Fruit fly (Drosophila melanogaster) whole organism, embryonic: Measurements from ENCODE around the gene sll.

Source experiments
- Asciz ChIP-seq: fragments of 200-800 bp; sonication (Bioruptor generic); optimal IDR thresholded peaks from 2 replicates; lab custom pipeline; 2017; ENCODE audit warnings: missing biosample characterization, mild to moderate bottlenecking, missing genetic modification characterization, missing genetic modification reagents
- B-H1 ChIP-seq: fragments of 200-800 bp; sonication (Bioruptor generic); IDR thresholded peaks from 3 replicates; pipeline ENCODE4 v1.3.6; 2022; ENCODE audit warnings: missing biosample characterization, missing genetic modification characterization
- BEAF-32 ChIP-seq: fragments of 200-800 bp; sonication (Bioruptor generic); optimal IDR thresholded peaks from 3 replicates; lab custom pipeline; 2017; ENCODE audit warnings: missing biosample characterization, missing genetic modification characterization, mild to moderate bottlenecking, moderate library complexity, missing genetic modification reagents
- CG10543 ChIP-seq: fragments of 200-800 bp; sonication (Bioruptor generic); optimal IDR thresholded peaks from 3 replicates; lab custom pipeline; 2017; ENCODE audit warnings: missing biosample characterization, mild to moderate bottlenecking, missing genetic modification characterization, moderate library complexity
- CG11093 ChIP-seq: fragments of 200-800 bp; sonication (Bioruptor generic); IDR thresholded peaks from 3 replicates; pipeline ENCODE4 v1.3.6; 2022; ENCODE audit warnings: missing biosample characterization, missing genetic modification characterization
- CG12219 ChIP-seq: fragments of 200-800 bp; sonication (Bioruptor generic); optimal IDR thresholded peaks from 3 replicates; lab custom pipeline; 2018; ENCODE audit warnings: missing biosample characterization, mild to moderate bottlenecking, missing genetic modification characterization
- CG16779 ChIP-seq: fragments of 200-800 bp; sonication (Bioruptor generic); IDR thresholded peaks from 2 replicates; pipeline ENCODE4 v1.3.6; 2022; ENCODE audit warnings: missing biosample characterization, missing genetic modification characterization
- CG17361 ChIP-seq: fragments of 200-800 bp; sonication (Bioruptor generic); IDR thresholded peaks from 3 replicates; pipeline ENCODE4 v1.3.6; 2022; ENCODE audit warnings: missing biosample characterization, missing genetic modification characterization
- CG18476 ChIP-seq: fragments of 200-800 bp; sonication (Bioruptor generic); optimal IDR thresholded peaks from 2 replicates; lab custom pipeline; 2016; ENCODE audit warnings: missing biosample characterization, mild to moderate bottlenecking, missing genetic modification characterization
- CG18764 ChIP-seq: fragments of 200-800 bp; sonication (Bioruptor generic); optimal IDR thresholded peaks from 3 replicates; lab custom pipeline; 2016; ENCODE audit warnings: missing biosample characterization, missing genetic modification characterization
- CG32532 ChIP-seq: fragments of 200-800 bp; sonication (Bioruptor generic); IDR thresholded peaks from 2 replicates; pipeline ENCODE4 v1.3.6; 2022; ENCODE audit warnings: missing biosample characterization, missing genetic modification characterization
- CG3838 ChIP-seq: fragments of 200-800 bp; sonication (Bioruptor generic); optimal IDR thresholded peaks from 3 replicates; lab custom pipeline; 2016; ENCODE audit warnings: missing biosample characterization, missing genetic modification characterization
- CG4328 ChIP-seq: fragments of 200-800 bp; sonication (Bioruptor generic); optimal IDR thresholded peaks from 3 replicates; lab custom pipeline; 2017; ENCODE audit warnings: missing biosample characterization, missing genetic modification reagents, missing genetic modification characterization
- CG4424 ChIP-seq: fragments of 200-800 bp; sonication (Bioruptor generic); optimal IDR thresholded peaks from 3 replicates; lab custom pipeline; 2016; ENCODE audit warnings: missing biosample characterization, missing genetic modification characterization
- CG5953 ChIP-seq: fragments of 200-800 bp; sonication (Bioruptor generic); IDR thresholded peaks from 2 replicates; pipeline ENCODE4 v1.3.6; 2022; ENCODE audit warnings: missing biosample characterization, missing genetic modification characterization
- CG6175 ChIP-seq: fragments of 200-800 bp; sonication (Bioruptor generic); IDR thresholded peaks from 3 replicates; pipeline ENCODE4 v1.3.6; 2022; ENCODE audit warnings: missing biosample characterization, missing genetic modification characterization
- CG6654 ChIP-seq: fragments of 200-800 bp; sonication (Bioruptor generic); optimal IDR thresholded peaks from 2 replicates; lab custom pipeline; 2017; ENCODE audit warnings: missing biosample characterization, mild to moderate bottlenecking, missing genetic modification characterization
- CG7271 ChIP-seq: fragments of 200-800 bp; sonication (Bioruptor generic); optimal IDR thresholded peaks from 2 replicates; lab custom pipeline; 2018; ENCODE audit warnings: missing biosample characterization, mild to moderate bottlenecking, missing genetic modification characterization, moderate library complexity
- CG8290 ChIP-seq, 3 experiments: fragments of 200-800 bp; sonication (Bioruptor generic); optimal IDR thresholded peaks; 2 replicates each; lab custom pipeline; 2016 to 2019; ENCODE audit warnings: missing biosample characterization in 3 of 3, missing genetic modification characterization in 3 of 3, mild to moderate bottlenecking in 2 of 3, moderate library complexity in 1 of 3
- CG8944 ChIP-seq: fragments of 200-800 bp; sonication (Bioruptor generic); optimal IDR thresholded peaks from 3 replicates; lab custom pipeline; 2016; ENCODE audit warnings: missing biosample characterization, missing genetic modification characterization
- CG9817 ChIP-seq: fragments of 200-800 bp; sonication (Bioruptor generic); optimal IDR thresholded peaks from 2 replicates; lab custom pipeline; 2018; ENCODE audit warnings: missing biosample characterization, mild to moderate bottlenecking, missing genetic modification characterization, moderate library complexity
- CHES-1-like ChIP-seq: fragments of 200-800 bp; sonication (Bioruptor generic); optimal IDR thresholded peaks from 2 replicates; lab custom pipeline; 2016; ENCODE audit warnings: missing biosample characterization, missing genetic modification characterization
- CkIIα-i1 ChIP-seq: fragments of 200-800 bp; sonication (Bioruptor generic); IDR thresholded peaks from 2 replicates; pipeline ENCODE4 v1.3.6; 2022; ENCODE audit warnings: missing biosample characterization, missing genetic modification characterization
- Dfd ChIP-seq, 2 experiments: fragments of >200 bp; optimal IDR thresholded peaks; 2 replicates each; lab custom pipeline; 2017; ENCODE audit warnings: missing biosample characterization in 2 of 2, missing genetic modification characterization in 2 of 2
- Doc2 ChIP-seq: fragments of 200-800 bp; sonication (Bioruptor generic); IDR thresholded peaks from 2 replicates; pipeline ENCODE4 v1.3.6; 2022; ENCODE audit warnings: missing biosample characterization, missing genetic modification characterization
- Fer1 ChIP-seq: fragments of 200-800 bp; sonication (Bioruptor generic); optimal IDR thresholded peaks from 2 replicates; lab custom pipeline; 2017; ENCODE audit warnings: missing biosample characterization, mild to moderate bottlenecking, missing genetic modification characterization
- HmgD ChIP-seq: fragments of 200-800 bp; sonication (Bioruptor generic); optimal IDR thresholded peaks from 3 replicates; lab custom pipeline; 2016; ENCODE audit warnings: missing biosample characterization, missing genetic modification characterization
- Hr78 ChIP-seq, 2 experiments: fragments of 200-800 bp in 1 of 2; fragments of >200 bp in 1 of 2; sonication (Bioruptor generic) in 1 of 2; optimal IDR thresholded peaks; 2 replicates each; lab custom pipeline; 2017 to 2019; ENCODE audit warnings: missing biosample characterization in 2 of 2, missing genetic modification characterization in 2 of 2, mild to moderate bottlenecking in 1 of 2, moderate library complexity in 1 of 2
- Hsf ChIP-seq: fragments of 200-800 bp; sonication (Bioruptor generic); optimal IDR thresholded peaks from 3 replicates; lab custom pipeline; 2016; ENCODE audit warnings: missing biosample characterization, missing genetic modification characterization
- Jarid2 ChIP-seq: fragments of 200-800 bp; sonication (Bioruptor generic); optimal IDR thresholded peaks from 3 replicates; lab custom pipeline; 2017; ENCODE audit warnings: mild to moderate bottlenecking, missing biosample characterization, missing genetic modification reagents, missing genetic modification characterization
- Scr ChIP-seq: fragments of 200-800 bp; sonication (Bioruptor generic); IDR thresholded peaks from 2 replicates; pipeline ENCODE4 v1.3.6; 2022; ENCODE audit warnings: missing biosample characterization, missing genetic modification characterization; ENCODE audit not compliant: partially characterized antibody
- Six4 ChIP-seq: fragments of 200-800 bp; sonication (Bioruptor generic); optimal IDR thresholded peaks from 2 replicates; lab custom pipeline; 2016; ENCODE audit warnings: missing biosample characterization, missing genetic modification characterization
- Sox100B ChIP-seq: fragments of 200-800 bp; sonication (Bioruptor generic); optimal IDR thresholded peaks from 3 replicates; lab custom pipeline; 2018; ENCODE audit warnings: missing biosample characterization, mild to moderate bottlenecking, missing genetic modification characterization
- Sry-δ ChIP-seq: fragments of 200-800 bp; sonication (Bioruptor generic); optimal IDR thresholded peaks from 2 replicates; lab custom pipeline; 2016; ENCODE audit warnings: missing biosample characterization, missing genetic modification characterization
- Ssrp ChIP-seq: fragments of 200-800 bp; sonication (Bioruptor generic); optimal IDR thresholded peaks from 2 replicates; lab custom pipeline; 2018; ENCODE audit warnings: missing biosample characterization, mild to moderate bottlenecking, missing genetic modification characterization, moderate library complexity
- az2 ChIP-seq: fragments of 200-800 bp; sonication (Bioruptor generic); optimal IDR thresholded peaks from 3 replicates; lab custom pipeline; 2016; ENCODE audit warnings: missing biosample characterization, missing genetic modification characterization
- cg ChIP-seq: fragments of 200-800 bp; sonication (Bioruptor generic); optimal IDR thresholded peaks from 3 replicates; lab custom pipeline; 2019; ENCODE audit warnings: missing biosample characterization, mild to moderate bottlenecking, missing genetic modification characterization, moderate library complexity
- chif ChIP-seq, 2 experiments: fragments of 200-800 bp; sonication (Bioruptor generic); optimal IDR thresholded peaks; 3 replicates each; lab custom pipeline; 2016; ENCODE audit warnings: missing biosample characterization in 2 of 2, missing genetic modification characterization in 2 of 2
- croc ChIP-seq: fragments of 200-800 bp; sonication (Bioruptor generic); conservative IDR thresholded peaks from 3 replicates; pipeline ENCODE4 v1.3.6; 2022; ENCODE audit warnings: missing biosample characterization, missing genetic modification characterization
- phol ChIP-seq: fragments of 200-800 bp; sonication (Bioruptor generic); optimal IDR thresholded peaks from 3 replicates; lab custom pipeline; 2018; ENCODE audit warnings: missing biosample characterization, mild to moderate bottlenecking, missing genetic modification characterization, moderate library complexity
- sc ChIP-seq, 3 experiments: fragments of >200 bp in 2 of 3; fragments of 200-800 bp in 1 of 3; sonication (Bioruptor generic) in 1 of 3; optimal IDR thresholded peaks; 2 replicates in 2 of 3; 3 replicates in 1 of 3; lab custom pipeline; 2017; ENCODE audit warnings: mild to moderate bottlenecking in 1 of 3, missing biosample characterization in 1 of 3, missing genetic modification characterization in 1 of 3, missing genetic modification reagents in 1 of 3
- seq ChIP-seq: fragments of 200-800 bp; sonication (Bioruptor generic); IDR thresholded peaks from 2 replicates; pipeline ENCODE4 v1.3.6; 2022; ENCODE audit warnings: missing biosample characterization, missing genetic modification characterization
- sima ChIP-seq: fragments of 200-800 bp; sonication (Bioruptor generic); optimal IDR thresholded peaks from 2 replicates; lab custom pipeline; 2016; ENCODE audit warnings: missing biosample characterization, missing genetic modification characterization
- sisA ChIP-seq: fragments of 200-800 bp; sonication (Bioruptor generic); IDR thresholded peaks from 2 replicates; pipeline ENCODE4 v1.3.6; 2022; ENCODE audit warnings: missing biosample characterization, missing genetic modification characterization
- slou ChIP-seq: fragments of 200-800 bp; sonication (Bioruptor generic); optimal IDR thresholded peaks from 3 replicates; lab custom pipeline; 2016; ENCODE audit warnings: missing biosample characterization, missing genetic modification characterization
- unc-4 ChIP-seq: fragments of 200-800 bp; sonication (Bioruptor generic); IDR thresholded peaks from 2 replicates; pipeline ENCODE4 v1.3.6; 2022; ENCODE audit warnings: missing biosample characterization, missing genetic modification characterization; ENCODE audit not compliant: partially characterized antibody
- vvl ChIP-seq: fragments of 200-800 bp; sonication (Bioruptor generic); IDR thresholded peaks from 2 replicates; pipeline ENCODE4 v1.3.6; 2022; ENCODE audit warnings: missing biosample characterization, missing genetic modification characterization
- zen ChIP-seq: fragments of 200-800 bp; sonication (Bioruptor generic); optimal IDR thresholded peaks from 3 replicates; lab custom pipeline; 2018; ENCODE audit warnings: missing biosample characterization, mild to moderate bottlenecking, missing genetic modification characterization, moderate library complexity

The sll gene

dm6 chr3R:17583658-17584460, 22.0 kb upstream of the sll start (continued):
- TF ChIP-seq CG5953 (no peak), CG10543 (no peak), HmgD (GFP tag; lab: Kevin White, UChicago) (no peak), croc (GFP tag; lab: Robert Waterston, UW) (peak; percentile 55), CG9817 (peak; percentile 0), cg (GFP tag; lab: Kevin White, UChicago) (peak; percentile 50), Scr (GFP tag; lab: Robert Waterston, UW) (no peak), Fer1 (GFP tag; lab: Kevin White, UChicago) (no peak), Sox100B (GFP tag; lab: Kevin White, UChicago) (peak; percentile 52), sima (no peak), chif (GFP tag; optimal IDR thresholded peaks at IDR 0.05; lab: Kevin White, UChicago) (peak in 1 of 2 experiments; percentile 62), Dfd (GFP tag; optimal IDR thresholded peaks at IDR 0.05; lab: Kevin White, UChicago) (no peak), CHES-1-like (no peak), CG32532 (GFP tag; lab: Robert Waterston, UW) (no peak), Hsf (peak; percentile 35), CG8944 (no peak), Sry-δ (GFP tag; lab: Kevin White, UChicago) (no peak), CG11093 (GFP tag; lab: Robert Waterston, UW) (peak; percentile 42; the same call in 1 of the 3 replicates), CG18476 (peak; percentile 11), az2 (GFP tag; lab: Kevin White, UChicago) (peak; percentile 55), sc (optimal IDR thresholded peaks at IDR 0.05; lab: Kevin White, UChicago) (no peak), sc (GFP tag; optimal IDR thresholded peaks at IDR 0.05; lab: Kevin White, UChicago) (peak; percentile 43), zen (peak; percentile 67), CG8290 (GFP tag; optimal IDR thresholded peaks at IDR 0.05; lab: Kevin White, UChicago) (peak; percentile 15), CG8290 (tag; optimal IDR thresholded peaks at IDR 0.05; lab: Kevin White, UChicago) (no peak), phol (peak; percentile 72), slou (no peak), Ssrp (peak; percentile 61), Six4 (GFP tag; lab: Kevin White, UChicago) (peak; percentile 24), CG6175 (no peak), seq (GFP tag; lab: Robert Waterston, UW) (0 out of 2 replicates have a peak, but pooled peaks have one; percentile 11), CkIIα-i1 (no peak), BEAF-32 (GFP tag; lab: Kevin White, UChicago) (no peak), CG4424 (GFP tag; lab: Kevin White, UChicago) (peak; percentile 32), Hr78 (GFP tag; optimal IDR thresholded peaks at IDR 0.05; lab: Kevin White, UChicago) (no peak), CG12219 (GFP tag; lab: Kevin White, UChicago) (peak; percentile 22), CG18764 (no peak), Jarid2 (GFP tag; lab: Kevin White, UChicago) (no peak), unc-4 (GFP tag; lab: Robert Waterston, UW) (no peak), sisA (GFP tag; lab: Robert Waterston, UW) (peak; percentile 34; the same call in 1 of the 2 replicates), CG6654 (GFP tag; lab: Kevin White, UChicago) (no peak), CG16779 (GFP tag; lab: Robert Waterston, UW) (no peak), CG4328 (GFP tag; lab: Kevin White, UChicago) (no peak), CG3838 (GFP tag; lab: Kevin White, UChicago) (no peak), vvl (GFP tag; lab: Robert Waterston, UW) (peak; percentile 32; the same call in 1 of the 2 replicates), CG17361 (GFP tag; lab: Robert Waterston, UW) (peak; percentile 69), B-H1 (GFP tag; lab: Robert Waterston, UW) (no peak), Asciz (GFP tag; lab: Kevin White, UChicago) (peak; percentile 44), CG7271 (tag; lab: Kevin White, UChicago) (no peak), Doc2 (GFP tag; lab: Robert Waterston, UW) (no peak)
